Fruit fly (Drosophila melanogaster) whole organism, embryonic: ENCODE results near the gene Mob3.

ENCODE experiments used
- CG10959 ChIP-seq: fragments of 200-800 bp; sonication (Bioruptor generic); IDR thresholded peaks from 2 replicates; pipeline ENCODE4 v1.3.6; 2022; ENCODE audit warnings: missing biosample characterization, missing genetic modification characterization
- CG17568 ChIP-seq: fragments of 200-800 bp; sonication (Bioruptor generic); optimal IDR thresholded peaks from 2 replicates; lab custom pipeline; 2018; ENCODE audit warnings: missing biosample characterization, mild to moderate bottlenecking, missing genetic modification characterization, moderate library complexity
- CG3726 ChIP-seq: fragments of 200-800 bp; sonication (Bioruptor generic); IDR thresholded peaks from 3 replicates; pipeline ENCODE4, ENCODE4 v1.3.6; 2022; ENCODE audit warnings: missing biosample characterization, missing genetic modification characterization
- chinmo ChIP-seq: fragments of 200-800 bp; sonication (Bioruptor generic); IDR thresholded peaks from 4 replicates; pipeline ENCODE4 v1.3.6; 2022; ENCODE audit warnings: missing biosample characterization, missing genetic modification characterization; ENCODE audit not compliant: partially characterized antibody
- lola ChIP-seq, 3 experiments: fragments of >200 bp in 2 of 3; fragments of 200-800 bp in 1 of 3; sonication (Bioruptor generic) in 1 of 3; optimal IDR thresholded peaks; 2 replicates each; lab custom pipeline; 2017 to 2019; ENCODE audit warnings: missing biosample characterization in 3 of 3, missing genetic modification characterization in 3 of 3, mild to moderate bottlenecking in 1 of 3, moderate library complexity in 1 of 3
- usp ChIP-seq: fragments of >200 bp; optimal IDR thresholded peaks from 2 replicates; lab custom pipeline; 2017; ENCODE audit warnings: missing biosample characterization, missing genetic modification characterization

DNA sequence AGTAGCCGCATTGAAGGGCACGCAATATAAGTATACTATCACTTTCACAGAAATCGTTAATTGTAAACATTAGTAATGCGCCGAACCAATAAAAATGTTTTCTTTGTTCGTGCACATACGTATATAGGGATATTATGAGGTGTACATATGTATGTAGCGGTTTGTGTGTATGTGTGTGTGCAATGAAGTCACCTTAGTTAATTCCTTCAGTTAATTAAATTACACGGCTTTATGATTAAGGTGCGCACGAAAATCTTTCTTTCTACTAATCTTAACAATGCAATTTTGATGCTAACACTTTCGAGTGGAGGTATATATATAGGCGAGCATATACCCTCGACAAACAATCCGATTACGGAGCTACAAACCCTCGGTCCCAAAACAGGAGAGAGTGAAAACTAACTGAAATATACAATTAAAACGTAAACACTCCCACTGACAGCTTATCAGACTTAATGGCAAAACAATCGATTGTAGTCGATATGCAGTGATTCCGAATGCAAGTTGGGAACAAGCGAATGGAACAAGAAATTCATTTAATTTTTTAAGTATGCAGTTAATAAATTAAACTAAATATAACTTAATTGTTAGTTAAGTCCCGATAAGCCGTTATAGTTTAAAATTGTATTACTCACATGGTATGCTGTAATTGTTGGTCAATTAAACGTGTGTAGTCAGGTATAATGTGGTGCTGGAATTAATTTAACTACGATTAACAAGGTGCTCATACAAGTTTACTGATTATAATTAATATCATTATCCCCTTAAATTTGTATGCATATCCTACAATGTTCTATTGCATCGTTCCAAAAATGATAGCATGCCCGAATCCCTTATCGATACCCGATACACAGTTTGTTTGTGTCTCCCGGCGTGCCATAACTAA is 44.4 kb upstream of the Mob3 start, which contains the start of the genes Npc1a and Prosalpha6:
- no peak for TF ChIP-seq usp (GFP tag; lab: Kevin White, UChicago)
- no peak for TF ChIP-seq CG3726 (GFP tag; lab: Robert Waterston, UW)
- no peak for TF ChIP-seq chinmo (GFP tag; lab: Robert Waterston, UW)
- no peak for TF ChIP-seq CG10959 (GFP tag; lab: Robert Waterston, UW)
- no peak for TF ChIP-seq CG17568 (GFP tag; lab: Kevin White, UChicago)
- peak in 1 of 3 experiments; percentile 31 for TF ChIP-seq lola (GFP tag; optimal IDR thresholded peaks at IDR 0.05; lab: Kevin White, UChicago)
